Worm (Caenorhabditis elegans) whole organism, young adult: ENCODE results near the gene cdc-48.1.

Experiments
- B0336.3 ChIP-seq: fragments of 200-800 bp; sonication (Bioruptor generic); IDR thresholded peaks from 2 replicates; pipeline ENCODE4 v1.3.6; 2022; ENCODE audit warnings: missing genetic modification characterization, missing compliant biosample characterization
- C06A6.2 ChIP-seq: fragments of 200-800 bp; sonication (Bioruptor generic); conservative IDR thresholded peaks from 2 replicates; pipeline ENCODE4 v1.3.6; 2022; ENCODE audit warnings: missing genetic modification characterization, missing compliant biosample characterization
- D2030.7 ChIP-seq: fragments of 200-800 bp; sonication (Bioruptor generic); IDR thresholded peaks from 2 replicates; pipeline ENCODE4 v1.3.6; 2022; ENCODE audit warnings: missing genetic modification reagents, missing genetic modification characterization, missing compliant biosample characterization
- F52B5.7 ChIP-seq: sonication (generic microtip); optimal IDR thresholded peaks from 2 replicates; lab custom pipeline; 2016; ENCODE audit warnings: mild to moderate bottlenecking, missing genetic modification characterization, missing compliant biosample characterization
- F55B11.4 ChIP-seq: sonication (generic microtip); optimal IDR thresholded peaks from 2 replicates; lab custom pipeline; 2016; ENCODE audit warnings: missing compliant biosample characterization, missing genetic modification characterization, borderline replicate concordance; ENCODE audit not compliant: insufficient read depth
- K12H6.12 ChIP-seq: fragments of 200-800 bp; sonication (Bioruptor generic); optimal IDR thresholded peaks from 2 replicates; lab custom pipeline; 2018; ENCODE audit warnings: mild to moderate bottlenecking, missing genetic modification characterization, missing compliant biosample characterization
- T07F8.4 ChIP-seq: sonication (generic microtip); optimal IDR thresholded peaks from 2 replicates; lab custom pipeline; 2016; ENCODE audit warnings: mild to moderate bottlenecking, missing genetic modification characterization, moderate library complexity, missing compliant biosample characterization
- T26A5.8 ChIP-seq: sonication (generic microtip); optimal IDR thresholded peaks from 2 replicates; lab custom pipeline; 2016; ENCODE audit warnings: missing genetic modification characterization, missing compliant biosample characterization
- Y79H2A.3 ChIP-seq: fragments of 200-800 bp; sonication (Bioruptor generic); conservative IDR thresholded peaks from 2 replicates; pipeline ENCODE4 v1.3.6; 2022; ENCODE audit warnings: missing genetic modification reagents, missing genetic modification characterization, missing compliant biosample characterization
- aptf-3 ChIP-seq: fragments of 200-800 bp; sonication (Bioruptor generic); IDR thresholded peaks from 2 replicates; pipeline ENCODE4 v1.3.6; 2022; ENCODE audit warnings: missing genetic modification characterization, missing compliant biosample characterization
- athp-1 ChIP-seq: sonication (generic microtip); optimal IDR thresholded peaks from 2 replicates; lab custom pipeline; 2017; ENCODE audit warnings: mild to moderate bottlenecking, missing genetic modification characterization, missing compliant biosample characterization
- attf-5 ChIP-seq: fragments of 200-800 bp; sonication (Bioruptor generic); optimal IDR thresholded peaks from 2 replicates; lab custom pipeline; 2018; ENCODE audit warnings: mild to moderate bottlenecking, missing genetic modification characterization, missing compliant biosample characterization
- bed-1 ChIP-seq: fragments of 200-800 bp; sonication (Bioruptor generic); IDR thresholded peaks from 2 replicates; pipeline ENCODE4 v1.3.6; 2022; ENCODE audit warnings: missing genetic modification reagents, missing genetic modification characterization, missing compliant biosample characterization
- ccch-3 ChIP-seq: fragments of 200-800 bp; sonication (Bioruptor generic); optimal IDR thresholded peaks from 2 replicates; lab custom pipeline; 2018; ENCODE audit warnings: mild to moderate bottlenecking, missing genetic modification characterization, missing compliant biosample characterization
- cebp-1 ChIP-seq, 2 experiments: fragments of 200-800 bp in 1 of 2; sonication (Bioruptor generic) in 1 of 2; sonication (generic microtip) in 1 of 2; IDR thresholded peaks in 1 of 2; optimal IDR thresholded peaks in 1 of 2; 2 replicates each; pipeline versions ENCODE4 v1.3.6 to Lab custom; 2017 to 2022; ENCODE audit warnings: missing compliant biosample characterization in 2 of 2, missing genetic modification characterization in 2 of 2, mild to moderate bottlenecking in 1 of 2, missing genetic modification reagents in 1 of 2, moderate library complexity in 1 of 2
- ceh-100 ChIP-seq: fragments of 200-800 bp; sonication (Bioruptor generic); IDR thresholded peaks from 2 replicates; pipeline ENCODE4 v1.3.6; 2022; ENCODE audit warnings: missing genetic modification reagents, missing genetic modification characterization, missing compliant biosample characterization
- ceh-27 ChIP-seq: fragments of 200-800 bp; sonication (Bioruptor generic); optimal IDR thresholded peaks from 2 replicates; lab custom pipeline; 2018; ENCODE audit warnings: mild to moderate bottlenecking, missing genetic modification characterization, moderate library complexity, missing compliant biosample characterization
- ceh-91 ChIP-seq: fragments of 200-800 bp; sonication (Bioruptor generic); IDR thresholded peaks from 2 replicates; pipeline ENCODE4 v1.3.6; 2022; ENCODE audit warnings: missing genetic modification reagents, missing genetic modification characterization, missing compliant biosample characterization
- chd-7 ChIP-seq: sonication (generic microtip); optimal IDR thresholded peaks from 2 replicates; lab custom pipeline; 2016; ENCODE audit warnings: mild to moderate bottlenecking, missing genetic modification characterization, moderate library complexity, missing compliant biosample characterization
- die-1 ChIP-seq: sonication (generic microtip); optimal IDR thresholded peaks from 2 replicates; lab custom pipeline; 2016; ENCODE audit warnings: missing genotype, mild to moderate bottlenecking, missing genetic modification characterization, missing compliant biosample characterization
- dox-1 ChIP-seq: fragments of 200-800 bp; sonication (Bioruptor generic); IDR thresholded peaks from 2 replicates; pipeline ENCODE4 v1.3.6; 2022; ENCODE audit warnings: missing genetic modification reagents, missing genetic modification characterization, missing compliant biosample characterization
- egrh-3 ChIP-seq: fragments of 200-800 bp; sonication (Bioruptor generic); IDR thresholded peaks from 2 replicates; pipeline ENCODE4 v1.3.6; 2022; ENCODE audit warnings: missing genetic modification reagents, missing genetic modification characterization, missing compliant biosample characterization
- ets-4 ChIP-seq: fragments of 200-800 bp; sonication (Bioruptor generic); optimal IDR thresholded peaks from 2 replicates; lab custom pipeline; 2018; ENCODE audit warnings: mild to moderate bottlenecking, missing genetic modification characterization, missing compliant biosample characterization
- gei-17 ChIP-seq: fragments of 200-800 bp; sonication (Bioruptor generic); optimal IDR thresholded peaks from 2 replicates; lab custom pipeline; 2018; ENCODE audit warnings: mild to moderate bottlenecking, missing genetic modification characterization, missing compliant biosample characterization
- him-1 ChIP-seq: sonication (generic microtip); optimal IDR thresholded peaks from 2 replicates; lab custom pipeline; 2016; ENCODE audit warnings: missing genotype, missing genetic modification reagents, missing genetic modification characterization, missing compliant biosample characterization
- hlh-12 ChIP-seq: sonication (generic microtip); optimal IDR thresholded peaks from 2 replicates; lab custom pipeline; 2016; ENCODE audit warnings: missing genetic modification characterization, missing compliant biosample characterization
- hmg-1.2 ChIP-seq: fragments of 200-800 bp; sonication (Bioruptor generic); IDR thresholded peaks from 2 replicates; pipeline ENCODE4 v1.3.6; 2022; ENCODE audit warnings: missing genetic modification reagents, missing genetic modification characterization, missing compliant biosample characterization
- hrde-1 ChIP-seq: sonication (generic microtip); optimal IDR thresholded peaks from 2 replicates; lab custom pipeline; 2016; ENCODE audit warnings: missing genetic modification characterization, mild to moderate bottlenecking, missing compliant biosample characterization, moderate library complexity, missing genotype, missing genetic modification reagents, borderline replicate concordance
- let-526 ChIP-seq: fragments of 200-800 bp; sonication (Bioruptor generic); IDR thresholded peaks from 2 replicates; pipeline ENCODE4 v1.3.6; 2022; ENCODE audit warnings: missing genetic modification reagents, missing genetic modification characterization, missing compliant biosample characterization
- lin-40 ChIP-seq: sonication (generic microtip); optimal IDR thresholded peaks from 2 replicates; lab custom pipeline; 2016; ENCODE audit warnings: missing genetic modification characterization, mild to moderate bottlenecking, missing compliant biosample characterization, missing genotype, missing genetic modification reagents
- mcd-1 ChIP-seq: fragments of 200-800 bp; sonication (Bioruptor generic); IDR thresholded peaks from 2 replicates; pipeline ENCODE4 v1.3.6; 2022; ENCODE audit warnings: missing genetic modification reagents, missing genetic modification characterization, missing compliant biosample characterization
- mel-28 ChIP-seq: sonication (generic microtip); optimal IDR thresholded peaks from 2 replicates; lab custom pipeline; 2016; ENCODE audit warnings: borderline replicate concordance, mild to moderate bottlenecking, missing genetic modification characterization, missing compliant biosample characterization
- mxl-1 ChIP-seq: sonication (generic microtip); optimal IDR thresholded peaks from 2 replicates; lab custom pipeline; 2016; ENCODE audit warnings: missing genetic modification characterization, missing compliant biosample characterization
- nfyb-1 ChIP-seq: fragments of 200-800 bp; sonication (Bioruptor generic); IDR thresholded peaks from 2 replicates; pipeline ENCODE4 v1.3.6; 2022; ENCODE audit warnings: missing genetic modification reagents, missing genetic modification characterization, missing compliant biosample characterization
- nhr-80 ChIP-seq: sonication (generic microtip); optimal IDR thresholded peaks from 2 replicates; lab custom pipeline; 2016; ENCODE audit warnings: missing genetic modification characterization, missing compliant biosample characterization
- nhr-90 ChIP-seq: sonication (generic microtip); optimal IDR thresholded peaks from 2 replicates; lab custom pipeline; 2016; ENCODE audit warnings: missing genotype, mild to moderate bottlenecking, missing genetic modification characterization, missing compliant biosample characterization
- pha-4 ChIP-seq: fragments of 150-350 bp; sonication (generic microtip); optimal IDR thresholded peaks from 2 replicates; lab custom pipeline; 2014; ENCODE audit warnings: missing biosample characterization, missing genetic modification reagents, missing genetic modification characterization
- rec-8 ChIP-seq, 2 experiments: sonication (generic microtip); optimal IDR thresholded peaks; 2 replicates each; lab custom pipeline; 2016; ENCODE audit warnings: mild to moderate bottlenecking in 2 of 2, missing genetic modification characterization in 2 of 2, missing genetic modification reagents in 2 of 2, missing genotype in 2 of 2, missing biosample characterization in 1 of 2, missing compliant biosample characterization in 1 of 2, moderate library complexity in 1 of 2
- snpc-4 ChIP-seq, 5 experiments: fragments of 150-350 bp in 1 of 5; sonication (generic microtip) in 4 of 5; optimal IDR thresholded peaks; 2 replicates each; lab custom pipeline; 2014 to 2018; ENCODE audit warnings: missing genetic modification characterization in 5 of 5, missing biosample characterization in 3 of 5, antibody characterized with exemption in 2 of 5, mild to moderate bottlenecking in 2 of 5, missing compliant biosample characterization in 2 of 5, missing genotype in 2 of 5, moderate library complexity in 2 of 5, missing genetic modification reagents in 1 of 5
- unc-62 ChIP-seq: fragments of 150-350 bp; optimal IDR thresholded peaks from 2 replicates; lab custom pipeline; 2014; ENCODE audit warnings: missing biosample characterization, missing genetic modification reagents, missing genetic modification characterization
- zfh-2 ChIP-seq: fragments of 200-800 bp; sonication (Bioruptor generic); conservative IDR thresholded peaks from 2 replicates; pipeline ENCODE4 v1.3.6; 2022; ENCODE audit warnings: missing genetic modification reagents, missing genetic modification characterization, missing compliant biosample characterization
- ztf-18 ChIP-seq: sonication (generic microtip); optimal IDR thresholded peaks from 2 replicates; lab custom pipeline; 2016; ENCODE audit warnings: missing genotype, mild to moderate bottlenecking, missing genetic modification characterization, missing compliant biosample characterization
- ztf-26 ChIP-seq: sonication (generic microtip); optimal IDR thresholded peaks from 2 replicates; lab custom pipeline; 2017; ENCODE audit warnings: missing genetic modification characterization, missing compliant biosample characterization

The cdc-48.1 gene

DNA sequence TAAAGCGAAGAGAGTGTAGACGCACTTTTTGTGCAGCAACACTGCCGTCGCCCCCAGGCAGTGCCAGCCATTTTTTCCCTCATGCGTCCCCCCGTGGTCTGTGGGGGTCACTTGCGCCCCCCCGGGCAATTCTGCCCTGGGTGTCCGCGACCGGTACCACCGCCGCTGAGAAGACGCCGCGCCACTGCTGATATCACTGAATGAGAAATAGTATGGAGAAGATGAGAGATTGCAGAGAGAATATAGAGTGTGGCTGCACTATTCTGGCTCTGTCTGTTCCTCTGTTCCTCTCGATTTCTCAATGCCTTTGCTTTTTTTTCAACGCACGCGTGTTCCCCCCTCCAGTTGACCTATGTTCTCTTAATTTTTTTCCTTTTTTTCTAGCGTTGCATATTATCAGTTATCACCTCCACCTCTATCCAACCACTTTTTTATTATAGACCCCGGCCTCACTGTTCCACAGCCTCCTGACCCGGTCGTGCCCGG is 35.5 kb downstream of the cdc-48.1 start, which contains the start of gene mab-10:
Gene mab-10 (plus strand): TSS at position 436 of the 486 bp plus-strand sequence.
- TF ChIP-seq egrh-3 = peak; percentile 92
- peak; percentile 30 for TF ChIP-seq nhr-90 (tag; lab: Kevin White, UChicago)
- TF ChIP-seq mxl-1 = peak; percentile 35
- peak; percentile 84 for TF ChIP-seq dox-1
- peak; percentile 27 for TF ChIP-seq ztf-18
- peak; percentile 42; the same call in 1 of the 2 replicates for TF ChIP-seq C06A6.2 (GFP tag; lab: Robert Waterston, UW)
- TF ChIP-seq B0336.3 (GFP tag; lab: Robert Waterston, UW) = peak; percentile 45; the same call in 1 of the 2 replicates
- TF ChIP-seq attf-5 (GFP tag; lab: Kevin White, UChicago) = peak; percentile 43
- 0 out of 2 replicates have a peak, but pooled peaks have one; percentile 35 for TF ChIP-seq ceh-100 (GFP tag; lab: Robert Waterston, UW)
- peak; percentile 30 for TF ChIP-seq F52B5.7 (tag; lab: Kevin White, UChicago)
- TF ChIP-seq snpc-4 (GFP tag; optimal IDR thresholded peaks at IDR 0.05; lab: Kevin White, UChicago) = no peak
- peak in 1 of 4 experiments; percentile 18 for TF ChIP-seq snpc-4 (tag; optimal IDR thresholded peaks at IDR 0.05; lab: Kevin White, UChicago)
- TF ChIP-seq ztf-26 (tag; lab: Kevin White, UChicago) = peak; percentile 64
- no peak for TF ChIP-seq unc-62 (GFP tag; lab: Kevin White, UChicago)
- peak; percentile 99 for TF ChIP-seq zfh-2 (GFP tag; lab: Robert Waterston, UW)
- peak; percentile 29 for TF ChIP-seq die-1 (tag; lab: Kevin White, UChicago)
- TF ChIP-seq nfyb-1 (GFP tag; lab: Robert Waterston, UW) = 0 out of 2 replicates have a peak, but pooled peaks have one; percentile 12
- peak; percentile 44 for TF ChIP-seq K12H6.12 (tag; lab: Kevin White, UChicago)
- no peak for TF ChIP-seq him-1 (tag; lab: Kevin White, UChicago)
- TF ChIP-seq chd-7 (tag; lab: Kevin White, UChicago) = peak; percentile 50
- TF ChIP-seq aptf-3 (GFP tag; lab: Robert Waterston, UW) = no peak
- 0 out of 2 replicates have a peak, but pooled peaks have one; percentile 10 for TF ChIP-seq D2030.7 (GFP tag; lab: Robert Waterston, UW)
- no peak for TF ChIP-seq bed-1 (GFP tag; lab: Robert Waterston, UW)
- peak; percentile 32 for TF ChIP-seq lin-40 (tag; lab: Kevin White, UChicago)
- no peak for TF ChIP-seq T07F8.4
- no peak for TF ChIP-seq cebp-1 (GFP tag; IDR thresholded peaks at IDR 0.05; lab: Robert Waterston, UW)
- peak; percentile 66 for TF ChIP-seq cebp-1 (tag; optimal IDR thresholded peaks at IDR 0.05; lab: Kevin White, UChicago)
- TF ChIP-seq ceh-27 = peak; percentile 35
- TF ChIP-seq mcd-1 (GFP tag; lab: Robert Waterston, UW) = peak; percentile 56
- TF ChIP-seq hmg-1.2 (GFP tag; lab: Robert Waterston, UW) = peak; percentile 72
- TF ChIP-seq athp-1 (tag; lab: Kevin White, UChicago) = peak; percentile 30
- no peak for TF ChIP-seq ccch-3 (GFP tag; lab: Kevin White, UChicago)
- peak; percentile 76 for TF ChIP-seq nhr-80 (tag; lab: Kevin White, UChicago)

DNA sequence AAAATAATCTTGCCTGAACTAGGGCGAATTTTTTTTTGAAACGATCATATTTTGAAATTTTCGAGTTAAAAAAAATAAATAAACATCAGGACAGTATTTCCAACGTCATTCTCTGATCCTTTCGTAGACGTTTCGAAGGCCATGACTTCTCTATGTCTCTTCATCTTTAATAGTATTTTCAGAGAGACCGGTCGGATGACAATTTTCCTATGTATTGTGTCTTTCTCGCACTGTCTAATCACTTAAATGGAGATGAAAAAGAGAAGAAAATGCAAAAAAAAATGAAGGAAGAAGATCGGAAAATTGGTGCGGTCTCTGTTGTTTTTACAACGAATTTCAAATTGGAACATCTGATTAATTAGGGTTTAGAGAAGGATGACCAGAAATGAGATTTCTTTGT is 38.1 kb downstream of the cdc-48.1 start:
- TF ChIP-seq zfh-2 (GFP tag; lab: Robert Waterston, UW) (no peak), nfyb-1 (GFP tag; lab: Robert Waterston, UW) (no peak), mel-28 (no peak), ceh-91 (GFP tag; lab: Robert Waterston, UW) (no peak), rec-8 (tag; optimal IDR thresholded peaks at IDR 0.05; lab: Kevin White, UChicago) (no peak), Y79H2A.3 (GFP tag; lab: Robert Waterston, UW) (no peak), hrde-1 (tag; lab: Kevin White, UChicago) (no peak), gei-17 (GFP tag; lab: Kevin White, UChicago) (no peak), F55B11.4 (tag; lab: Kevin White, UChicago) (no peak), mcd-1 (GFP tag; lab: Robert Waterston, UW) (no peak), ets-4 (GFP tag; lab: Kevin White, UChicago) (no peak), pha-4 (tag; lab: Kevin White, UChicago) (no peak), aptf-3 (GFP tag; lab: Robert Waterston, UW) (no peak), T26A5.8 (tag; lab: Kevin White, UChicago) (no peak), hlh-12 (tag; lab: Kevin White, UChicago) (no peak), let-526 (GFP tag; lab: Robert Waterston, UW) (no peak)
